Worm (Caenorhabditis elegans): ENCODE measurements around the gene decr-1.2.

ce11 chrII:8581700-8582099, 36.3 kb downstream of the decr-1.2 start, which contains the start of gene arl-1:
- TF ChIP-seq aly-2 (tag; optimal IDR thresholded peaks at IDR 0.05) (no peak), nhr-11 (tag; optimal IDR thresholded peaks at IDR 0.05) (no peak), ztf-4 (tag; optimal IDR thresholded peaks at IDR 0.05) (no peak), unc-62 (GFP tag; optimal IDR thresholded peaks at IDR 0.05) (no peak), nhr-25 (tag; optimal IDR thresholded peaks at IDR 0.05) (no peak), nhr-12 (tag; optimal IDR thresholded peaks at IDR 0.05) (no peak), ama-1 (optimal IDR thresholded peaks at IDR 0.05) (no peak), fos-1 (tag; optimal IDR thresholded peaks at IDR 0.05) (no peak)

All from whole organism, L3 larva.